Worm (Caenorhabditis elegans): Measurements from ENCODE around the gene sfxn-2.

ce11 chrX:7976400-7976799 lies 18.3 kb upstream of the sfxn-2 start, which contains the start of gene F45E1.5:
- no peak for TF ChIP-seq nhr-80 (tag; optimal IDR thresholded peaks at IDR 0.05)
- TF ChIP-seq rec-8 (tag; optimal IDR thresholded peaks at IDR 0.05) = no peak
